Worm (Caenorhabditis elegans) whole organism, L1 larva: ENCODE results near the gene rhy-1.

Experiments
- blmp-1 ChIP-seq: fragments of 150-350 bp; optimal IDR thresholded peaks from 2 replicates; lab custom pipeline; 2014; ENCODE audit warnings: missing biosample characterization, missing genetic modification characterization
- lin-13 ChIP-seq: fragments of 150-350 bp; optimal IDR thresholded peaks from 2 replicates; lab custom pipeline; 2014; ENCODE audit warnings: missing biosample characterization, missing genetic modification reagents, missing genetic modification characterization
- lin-15B ChIP-seq: fragments of 150-350 bp; sonication (generic microtip); optimal IDR thresholded peaks from 3 replicates; lab custom pipeline; 2014; ENCODE audit warnings: missing biosample characterization, missing genetic modification characterization
- nhr-19 ChIP-seq: fragments of 200-800 bp; sonication (Bioruptor generic); conservative IDR thresholded peaks from 2 replicates; pipeline ENCODE4 v1.3.6; 2022; ENCODE audit warnings: missing genetic modification characterization, missing compliant biosample characterization
- nhr-28 ChIP-seq: fragments of 150-350 bp; optimal IDR thresholded peaks from 2 replicates; lab custom pipeline; 2014; ENCODE audit warnings: missing biosample characterization, missing genetic modification characterization
- nhr-76 ChIP-seq: sonication (generic microtip); optimal IDR thresholded peaks from 2 replicates; lab custom pipeline; 2017; ENCODE audit warnings: missing biosample characterization, missing genetic modification characterization
- pqm-1 ChIP-seq: sonication (generic microtip); optimal IDR thresholded peaks from 3 replicates; lab custom pipeline; 2017; ENCODE audit warnings: missing biosample characterization, missing genetic modification characterization
- snpc-4 ChIP-seq: fragments of 150-350 bp; optimal IDR thresholded peaks from 2 replicates; lab custom pipeline; 2014; ENCODE audit warnings: missing biosample characterization, missing genetic modification characterization

ce11 chrII:9194195-9194594 is 33.0 kb downstream of the rhy-1 start, which contains the start of gene twk-4:
- TF ChIP-seq nhr-76 (tag; lab: Kevin White, UChicago) = no peak
- TF ChIP-seq nhr-28 (tag; lab: Kevin White, UChicago) = no peak
- TF ChIP-seq pqm-1 (tag; lab: Kevin White, UChicago) = no peak
- no peak for TF ChIP-seq blmp-1 (tag; lab: Kevin White, UChicago)
- TF ChIP-seq snpc-4 = no peak
- no peak for TF ChIP-seq lin-15B (tag; lab: Kevin White, UChicago)
- TF ChIP-seq nhr-19 (GFP tag; lab: Robert Waterston, UW) = no peak
- TF ChIP-seq lin-13 = no peak
